Fruit fly (Drosophila melanogaster) whole organism, embryonic: ENCODE data around the gene BCAS2.

Experiments
- Abd-B ChIP-seq: fragments of 200-800 bp; sonication (Bioruptor generic); optimal IDR thresholded peaks from 2 replicates; lab custom pipeline; 2018; ENCODE audit warnings: missing biosample characterization, mild to moderate bottlenecking, missing genetic modification characterization, moderate library complexity
- Adf1 ChIP-seq: fragments of 200-800 bp; sonication (Bioruptor generic); IDR thresholded peaks from 2 replicates; pipeline ENCODE4 v1.3.6; 2022; ENCODE audit warnings: missing biosample characterization, missing genetic modification characterization
- C15 ChIP-seq: fragments of 200-800 bp; sonication (Bioruptor generic); IDR thresholded peaks from 3 replicates; pipeline ENCODE4 v1.3.6; 2022; ENCODE audit warnings: missing biosample characterization, missing genetic modification characterization
- CG10267 ChIP-seq: fragments of 200-800 bp; sonication (Bioruptor generic); optimal IDR thresholded peaks from 2 replicates; lab custom pipeline; 2018; ENCODE audit warnings: missing biosample characterization, mild to moderate bottlenecking, missing genetic modification characterization, moderate library complexity
- CG10462 ChIP-seq: fragments of 200-800 bp; sonication (Bioruptor generic); optimal IDR thresholded peaks from 2 replicates; lab custom pipeline; 2016; ENCODE audit warnings: missing biosample characterization, missing genetic modification characterization
- CG11247 ChIP-seq: fragments of 200-800 bp; sonication (Bioruptor generic); IDR thresholded peaks from 2 replicates; pipeline ENCODE4 v1.3.6; 2022; ENCODE audit warnings: missing biosample characterization, missing genetic modification characterization
- CG17328 ChIP-seq: fragments of 200-800 bp; sonication (Bioruptor generic); IDR thresholded peaks from 2 replicates; pipeline ENCODE4 v1.3.6; 2022; ENCODE audit warnings: missing biosample characterization, missing genetic modification characterization
- CG18599 ChIP-seq: fragments of 200-800 bp; sonication (Bioruptor generic); optimal IDR thresholded peaks from 3 replicates; lab custom pipeline; 2017; ENCODE audit warnings: missing biosample characterization, missing genetic modification characterization, mild to moderate bottlenecking, moderate library complexity, missing genetic modification reagents
- CG18764 ChIP-seq: fragments of 200-800 bp; sonication (Bioruptor generic); optimal IDR thresholded peaks from 3 replicates; lab custom pipeline; 2016; ENCODE audit warnings: missing biosample characterization, missing genetic modification characterization
- CG2120 ChIP-seq: fragments of 200-800 bp; sonication (Bioruptor generic); optimal IDR thresholded peaks from 3 replicates; lab custom pipeline; 2016; ENCODE audit warnings: missing biosample characterization, missing genetic modification characterization
- CG2202 ChIP-seq: fragments of 200-800 bp; sonication (Bioruptor generic); optimal IDR thresholded peaks from 2 replicates; lab custom pipeline; 2018; ENCODE audit warnings: missing biosample characterization, mild to moderate bottlenecking, missing genetic modification characterization
- CG32767 ChIP-seq: fragments of 200-800 bp; sonication (Bioruptor generic); IDR thresholded peaks from 2 replicates; pipeline ENCODE4 v1.3.6; 2022; ENCODE audit warnings: missing biosample characterization, missing genetic modification characterization
- CG33213 ChIP-seq: fragments of 200-800 bp; sonication (Bioruptor generic); optimal IDR thresholded peaks from 3 replicates; lab custom pipeline; 2016; ENCODE audit warnings: missing biosample characterization, missing genetic modification characterization
- CG34224 ChIP-seq: fragments of 200-800 bp; sonication (Bioruptor generic); IDR thresholded peaks from 3 replicates; pipeline ENCODE4 v1.3.6; 2022; ENCODE audit warnings: missing biosample characterization, missing genetic modification characterization; ENCODE audit not compliant: partially characterized antibody
- CG4707 ChIP-seq: fragments of 200-800 bp; sonication (Bioruptor generic); optimal IDR thresholded peaks from 2 replicates; lab custom pipeline; 2018; ENCODE audit warnings: missing biosample characterization, mild to moderate bottlenecking, missing genetic modification characterization, moderate library complexity
- CG5180 ChIP-seq: fragments of 200-800 bp; sonication (Bioruptor generic); optimal IDR thresholded peaks from 3 replicates; lab custom pipeline; 2017; ENCODE audit warnings: missing biosample characterization, missing genetic modification characterization, mild to moderate bottlenecking, moderate library complexity, missing genetic modification reagents
- CG7372 ChIP-seq: fragments of 200-800 bp; sonication (Bioruptor generic); IDR thresholded peaks from 2 replicates; pipeline ENCODE4 v1.3.6; 2022; ENCODE audit warnings: missing biosample characterization, missing genetic modification characterization
- CG7928 ChIP-seq: fragments of 200-800 bp; sonication (Bioruptor generic); optimal IDR thresholded peaks from 2 replicates; lab custom pipeline; 2017; ENCODE audit warnings: missing biosample characterization, mild to moderate bottlenecking, missing genetic modification characterization
- CG8290 ChIP-seq, 3 experiments: fragments of 200-800 bp; sonication (Bioruptor generic); optimal IDR thresholded peaks; 2 replicates each; lab custom pipeline; 2016 to 2019; ENCODE audit warnings: missing biosample characterization in 3 of 3, missing genetic modification characterization in 3 of 3, mild to moderate bottlenecking in 2 of 3, moderate library complexity in 1 of 3
- CHES-1-like ChIP-seq: fragments of 200-800 bp; sonication (Bioruptor generic); optimal IDR thresholded peaks from 2 replicates; lab custom pipeline; 2016; ENCODE audit warnings: missing biosample characterization, missing genetic modification characterization
- CoRest ChIP-seq: fragments of 200-800 bp; sonication (Bioruptor generic); optimal IDR thresholded peaks from 3 replicates; lab custom pipeline; 2018; ENCODE audit warnings: missing biosample characterization, mild to moderate bottlenecking, missing genetic modification characterization, moderate library complexity
- Dref ChIP-seq: fragments of 200-800 bp; sonication (Bioruptor generic); IDR thresholded peaks from 2 replicates; pipeline ENCODE4 v1.3.6; 2022; ENCODE audit warnings: missing biosample characterization, missing genetic modification characterization
- ERR ChIP-seq: fragments of 200-800 bp; sonication (Bioruptor generic); optimal IDR thresholded peaks from 2 replicates; lab custom pipeline; 2016; ENCODE audit warnings: missing biosample characterization, missing genetic modification characterization
- HmgZ ChIP-seq: fragments of 200-800 bp; sonication (Bioruptor generic); optimal IDR thresholded peaks from 2 replicates; lab custom pipeline; 2018; ENCODE audit warnings: missing biosample characterization, mild to moderate bottlenecking, missing genetic modification characterization
- Jarid2 ChIP-seq: fragments of 200-800 bp; sonication (Bioruptor generic); optimal IDR thresholded peaks from 3 replicates; lab custom pipeline; 2017; ENCODE audit warnings: mild to moderate bottlenecking, missing biosample characterization, missing genetic modification reagents, missing genetic modification characterization
- Myb ChIP-seq: fragments of 200-800 bp; sonication (Bioruptor generic); optimal IDR thresholded peaks from 2 replicates; lab custom pipeline; 2016; ENCODE audit warnings: missing biosample characterization, missing genetic modification characterization
- Six4 ChIP-seq: fragments of 200-800 bp; sonication (Bioruptor generic); optimal IDR thresholded peaks from 2 replicates; lab custom pipeline; 2016; ENCODE audit warnings: missing biosample characterization, missing genetic modification characterization
- TFAM ChIP-seq: fragments of 200-800 bp; sonication (Bioruptor generic); optimal IDR thresholded peaks from 2 replicates; lab custom pipeline; 2017; ENCODE audit warnings: missing biosample characterization, missing genetic modification characterization, inconsistent platforms
- Taf1 ChIP-seq: fragments of 200-800 bp; sonication (Bioruptor generic); IDR thresholded peaks from 2 replicates; pipeline ENCODE4 v1.3.6; 2022; ENCODE audit warnings: missing biosample characterization, missing genetic modification characterization
- ash1 ChIP-seq: fragments of 200-800 bp; sonication (Bioruptor generic); optimal IDR thresholded peaks from 2 replicates; lab custom pipeline; 2018; ENCODE audit warnings: missing biosample characterization, mild to moderate bottlenecking, missing genetic modification characterization
- btn ChIP-seq: fragments of 200-800 bp; sonication (Bioruptor generic); optimal IDR thresholded peaks from 2 replicates; lab custom pipeline; 2016; ENCODE audit warnings: missing biosample characterization, missing genetic modification characterization
- cato ChIP-seq: fragments of 200-800 bp; sonication (Bioruptor generic); optimal IDR thresholded peaks from 2 replicates; lab custom pipeline; 2016; ENCODE audit warnings: missing biosample characterization, missing genetic modification characterization, borderline replicate concordance
- chinmo ChIP-seq: fragments of 200-800 bp; sonication (Bioruptor generic); IDR thresholded peaks from 4 replicates; pipeline ENCODE4 v1.3.6; 2022; ENCODE audit warnings: missing biosample characterization, missing genetic modification characterization; ENCODE audit not compliant: partially characterized antibody
- chm ChIP-seq: fragments of 200-800 bp; sonication (Bioruptor generic); IDR thresholded peaks from 2 replicates; pipeline ENCODE4 v1.3.6; 2022; ENCODE audit warnings: missing biosample characterization, missing genetic modification characterization
- crc ChIP-seq: fragments of 200-800 bp; sonication (Bioruptor generic); optimal IDR thresholded peaks from 2 replicates; lab custom pipeline; 2016; ENCODE audit warnings: missing biosample characterization, missing genetic modification characterization
- crol ChIP-seq: fragments of 200-800 bp; sonication (Bioruptor generic); IDR thresholded peaks from 2 replicates; pipeline ENCODE4 v1.3.6; 2022; ENCODE audit warnings: missing biosample characterization, missing genetic modification characterization
- dan ChIP-seq: fragments of 200-800 bp; sonication (Bioruptor generic); IDR thresholded peaks from 2 replicates; pipeline ENCODE4 v1.3.6; 2022; ENCODE audit warnings: missing biosample characterization, missing genetic modification characterization
- dmrt99B ChIP-seq: fragments of 200-800 bp; sonication (Bioruptor generic); optimal IDR thresholded peaks from 2 replicates; lab custom pipeline; 2018; ENCODE audit warnings: missing biosample characterization, mild to moderate bottlenecking, missing genetic modification characterization, moderate library complexity
- eyg ChIP-seq: fragments of 200-800 bp; sonication (Bioruptor generic); optimal IDR thresholded peaks from 3 replicates; lab custom pipeline; 2016; ENCODE audit warnings: missing biosample characterization, missing genetic modification characterization
- hkb ChIP-seq, 2 experiments: fragments of 200-800 bp in 1 of 2; fragments of >200 bp in 1 of 2; sonication (Bioruptor generic) in 1 of 2; IDR thresholded peaks in 1 of 2; optimal IDR thresholded peaks in 1 of 2; 2 replicates each; pipeline versions ENCODE4 v1.3.6 to Lab custom; 2017 to 2022; ENCODE audit warnings: missing biosample characterization in 1 of 2, missing genetic modification characterization in 1 of 2
- knrl ChIP-seq: fragments of 200-800 bp; sonication (Bioruptor generic); IDR thresholded peaks from 3 replicates; pipeline ENCODE4 v1.3.6; 2022; ENCODE audit warnings: missing biosample characterization, missing genetic modification characterization; ENCODE audit not compliant: partially characterized antibody
- lilli ChIP-seq: fragments of 200-800 bp; sonication (Bioruptor generic); optimal IDR thresholded peaks from 3 replicates; lab custom pipeline; 2016; ENCODE audit warnings: missing biosample characterization, missing genetic modification characterization
- nmo ChIP-seq: fragments of 200-800 bp; sonication (Bioruptor generic); optimal IDR thresholded peaks from 2 replicates; lab custom pipeline; 2018; ENCODE audit warnings: missing biosample characterization, mild to moderate bottlenecking, missing genetic modification characterization, moderate library complexity
- run ChIP-seq: fragments of 200-800 bp; sonication (Bioruptor generic); optimal IDR thresholded peaks from 3 replicates; lab custom pipeline; 2018; ENCODE audit warnings: missing biosample characterization, mild to moderate bottlenecking, missing genetic modification characterization
- scrt ChIP-seq: fragments of 200-800 bp; sonication (Bioruptor generic); optimal IDR thresholded peaks from 2 replicates; lab custom pipeline; 2018; ENCODE audit warnings: missing biosample characterization, mild to moderate bottlenecking, missing genetic modification characterization, moderate library complexity
- sens-2 ChIP-seq: fragments of 200-800 bp; sonication (Bioruptor generic); IDR thresholded peaks from 2 replicates; pipeline ENCODE4 v1.3.6; 2022; ENCODE audit warnings: missing biosample characterization, missing genetic modification characterization
- zen ChIP-seq: fragments of 200-800 bp; sonication (Bioruptor generic); optimal IDR thresholded peaks from 3 replicates; lab custom pipeline; 2018; ENCODE audit warnings: missing biosample characterization, mild to moderate bottlenecking, missing genetic modification characterization, moderate library complexity

Gene BCAS2

DNA sequence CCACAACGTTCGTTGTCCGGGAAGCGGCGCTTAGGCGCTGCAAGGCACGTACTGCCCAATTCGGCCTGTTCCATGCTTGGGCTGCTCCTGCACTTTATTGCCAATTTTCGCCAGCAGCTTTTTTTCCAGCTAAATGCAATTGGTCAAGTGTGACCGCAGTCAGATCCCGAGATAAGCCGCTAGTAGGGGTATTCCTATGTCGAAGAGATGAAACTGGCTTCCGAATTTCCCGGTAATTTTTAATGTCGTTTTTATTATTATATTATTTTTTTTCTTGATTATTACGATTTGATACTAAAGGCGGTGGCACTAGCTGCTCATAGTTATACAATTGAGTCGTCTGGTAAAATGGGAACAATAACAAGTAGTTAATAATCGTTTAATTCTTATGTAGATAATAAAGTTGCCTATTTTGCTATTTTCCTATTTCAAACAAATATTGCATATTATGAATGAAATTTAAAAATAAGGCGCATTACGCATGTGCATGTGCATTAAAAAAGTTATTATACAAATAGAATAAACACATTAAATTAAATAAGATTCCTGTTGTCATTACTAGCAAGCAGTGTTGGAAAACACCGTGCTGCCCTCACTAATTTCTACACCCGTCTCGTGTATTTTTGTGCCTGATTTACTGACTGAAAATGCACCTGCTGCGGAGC, 5.7 kb downstream of the BCAS2 start, which contains the start of the genes CG5003 and mRpS22 (continued):
- TF ChIP-seq cato (GFP tag; lab: Kevin White, UChicago) (peak; percentile 19), dan (GFP tag; lab: Robert Waterston, UW) (no peak), CG18764 (no peak), CG33213 (peak; percentile 58), lilli (GFP tag; lab: Kevin White, UChicago) (peak; percentile 63), chm (GFP tag; lab: Robert Waterston, UW) (peak; percentile 34; the same call in 1 of the 2 replicates), knrl (GFP tag; lab: Robert Waterston, UW) (peak; percentile 21; the same call in 1 of the 3 replicates), ash1 (no peak), TFAM (GFP tag; lab: Kevin White, UChicago) (no peak), btn (GFP tag; lab: Kevin White, UChicago) (no peak), hkb (optimal IDR thresholded peaks at IDR 0.05; lab: Kevin White, UChicago) (no peak), hkb (GFP tag; IDR thresholded peaks at IDR 0.05; lab: Robert Waterston, UW) (no peak), Adf1 (no peak), dmrt99B (tag; lab: Kevin White, UChicago) (peak; percentile 51), CG2202 (tag; lab: Kevin White, UChicago) (no peak), CG18599 (GFP tag; lab: Kevin White, UChicago) (peak; percentile 45), zen (tag; lab: Kevin White, UChicago) (peak; percentile 48), CG7928 (GFP tag; lab: Kevin White, UChicago) (no peak), crc (GFP tag; lab: Kevin White, UChicago) (no peak), CG17328 (GFP tag; lab: Robert Waterston, UW) (peak; percentile 14; the same call in 1 of the 2 replicates), Taf1 (GFP tag; lab: Robert Waterston, UW) (no peak)

DNA sequence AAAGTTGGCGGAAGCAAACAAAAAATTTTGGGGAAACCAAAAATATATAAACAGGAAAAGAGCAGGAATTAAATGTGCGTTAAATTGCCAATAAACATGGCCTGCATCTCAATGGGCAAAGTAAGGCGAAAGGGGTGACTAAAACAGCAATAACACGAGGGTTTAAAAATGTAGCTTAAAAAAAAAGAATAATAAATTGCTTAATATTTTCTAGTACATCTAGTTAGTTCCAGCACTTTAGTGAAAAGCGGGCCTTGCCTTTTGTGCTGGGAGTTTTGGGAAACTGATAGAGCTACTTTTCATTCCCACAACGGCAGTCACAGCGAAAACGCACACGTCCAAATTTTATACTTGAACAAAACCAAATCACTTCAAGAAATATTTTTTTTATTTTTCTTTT, 10.0 kb downstream of the BCAS2 start, which contains the start of gene mil:
Gene mil, plus strand, starts transcription at position 301 of the 400 bp plus-strand sequence.
- TF ChIP-seq ERR (GFP tag; lab: Kevin White, UChicago) (no peak), HmgZ (tag; lab: Kevin White, UChicago) (no peak), Abd-B (no peak), CG7372 (no peak), CG11247 (no peak), Myb (GFP tag; lab: Kevin White, UChicago) (no peak), CG10267 (tag; lab: Kevin White, UChicago) (no peak), Dref (GFP tag; lab: Robert Waterston, UW) (no peak)

dm6 chr3R:27905695-27906094, 16.5 kb downstream of the BCAS2 start, which contains the start of gene CG34353:
CG34353 (minus strand) TSS chr3R:27905843.
- TF ChIP-seq crol (GFP tag; lab: Robert Waterston, UW) (peak; percentile 97), CoRest (tag; lab: Kevin White, UChicago) (peak; percentile 16), nmo (no peak), CG10462 (GFP tag; lab: Kevin White, UChicago) (no peak), Six4 (GFP tag; lab: Kevin White, UChicago) (no peak), eyg (GFP tag; lab: Kevin White, UChicago) (no peak), CHES-1-like (GFP tag; lab: Kevin White, UChicago) (no peak), CG2120 (GFP tag; lab: Kevin White, UChicago) (no peak), CG32767 (GFP tag; lab: Robert Waterston, UW) (no peak), chinmo (peak; percentile 89; the same call in 3 of the 4 replicates), run (tag; lab: Kevin White, UChicago) (no peak), C15 (GFP tag; lab: Robert Waterston, UW) (no peak), CG4707 (GFP tag; lab: Kevin White, UChicago) (no peak), HmgZ (tag; lab: Kevin White, UChicago) (peak; percentile 70), CG34224 (peak; percentile 30; the same call in 1 of the 3 replicates), scrt (GFP tag; lab: Kevin White, UChicago) (peak; percentile 98), sens-2 (no peak), CG8290 (GFP tag; optimal IDR thresholded peaks at IDR 0.05; lab: Kevin White, UChicago) (no peak), CG8290 (tag; optimal IDR thresholded peaks at IDR 0.05; lab: Kevin White, UChicago) (peak in 1 of 2 experiments; percentile 72), Jarid2 (GFP tag; lab: Kevin White, UChicago) (peak; percentile 70), CG5180 (peak; percentile 4)
